Fruit fly (Drosophila melanogaster): ENCODE data around the gene CG11755.

DNA sequence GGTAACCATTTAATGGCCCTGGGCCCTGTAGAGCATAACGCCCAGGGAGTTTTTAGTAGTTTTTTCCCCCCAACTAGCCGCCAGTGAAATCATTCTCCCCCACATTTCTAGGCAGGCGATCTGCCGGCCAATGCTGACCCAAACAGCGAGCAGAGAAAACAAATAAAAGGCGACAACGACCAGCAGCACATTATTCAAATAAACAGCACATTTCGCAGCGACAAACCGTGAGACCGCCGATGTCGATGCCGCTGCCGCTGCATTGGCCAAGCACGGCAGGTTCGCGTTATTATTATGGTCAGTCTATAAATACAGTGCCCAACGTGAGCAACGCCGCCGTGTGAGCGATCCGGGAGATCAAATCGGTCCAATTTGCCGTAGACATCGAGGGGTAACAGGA is 42.2 kb downstream of the CG11755 start, which contains the start of gene CG11760:
- TF ChIP-seq Dif (GFP tag; optimal IDR thresholded peaks at IDR 0.05; ENCODE audit: partially characterized antibody) (no peak), psq (GFP tag; optimal IDR thresholded peaks at IDR 0.05) (no peak), Myc (optimal IDR thresholded peaks at IDR 0.05) (no peak), lola (GFP tag; optimal IDR thresholded peaks at IDR 0.05) (no peak), woc (GFP tag; optimal IDR thresholded peaks at IDR 0.05) (no peak), pan (optimal IDR thresholded peaks at IDR 0.05) (no peak), OdsH (GFP tag; optimal IDR thresholded peaks at IDR 0.05) (no peak), usp (GFP tag; optimal IDR thresholded peaks at IDR 0.05) (no peak), dsf (GFP tag; optimal IDR thresholded peaks at IDR 0.05; ENCODE audit: borderline replicate concordance) (no peak), Sp1 (GFP tag; optimal IDR thresholded peaks at IDR 0.05) (no peak), Vsx2 (GFP tag; optimal IDR thresholded peaks at IDR 0.05; ENCODE audit: partially characterized antibody) (no peak), Hr83 (GFP tag; optimal IDR thresholded peaks at IDR 0.05; ENCODE audit: poor library complexity, severe bottlenecking) (no peak), brk (GFP tag; optimal IDR thresholded peaks at IDR 0.05) (no peak)
